Fruit fly (Drosophila melanogaster): ENCODE data around the gene GstD6.

DNA sequence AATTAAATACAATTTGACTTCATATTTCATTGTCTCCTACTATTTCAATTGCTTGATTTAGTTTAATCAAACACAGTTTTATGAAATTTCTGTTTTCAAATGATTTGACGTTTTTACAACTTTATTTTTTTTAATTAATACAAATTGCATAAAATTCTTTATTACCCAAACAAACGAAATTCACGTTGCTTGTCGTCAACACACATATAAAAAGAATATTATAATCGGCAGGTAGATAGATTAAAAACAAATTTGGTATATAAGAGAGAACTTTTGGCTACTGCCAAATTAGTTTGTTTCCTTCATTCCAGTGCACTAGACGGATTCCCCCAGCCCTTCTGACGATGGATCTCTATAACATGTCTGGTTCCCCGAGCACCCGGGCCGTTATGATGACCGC, at the start of gene GstD6:
- TF ChIP-seq CG8478 (optimal IDR thresholded peaks at IDR 0.05) (no peak), CTCF (optimal IDR thresholded peaks at IDR 0.05) (no peak)
